Fruit fly (Drosophila melanogaster) whole organism, embryonic: ENCODE measurements around the gene CG14930.

ENCODE experiments used
- ATbp ChIP-seq: fragments of 200-800 bp; sonication (Bioruptor generic); optimal IDR thresholded peaks from 2 replicates; lab custom pipeline; 2017; ENCODE audit warnings: missing biosample characterization, mild to moderate bottlenecking, missing genetic modification characterization, missing genetic modification reagents
- C15 ChIP-seq: fragments of 200-800 bp; sonication (Bioruptor generic); IDR thresholded peaks from 3 replicates; pipeline ENCODE4 v1.3.6; 2022; ENCODE audit warnings: missing biosample characterization, missing genetic modification characterization
- CG10366 ChIP-seq: fragments of 200-800 bp; sonication (Bioruptor generic); IDR thresholded peaks from 2 replicates; pipeline ENCODE4 v1.3.6; 2022; ENCODE audit warnings: missing biosample characterization, missing genetic modification characterization
- CG11398 ChIP-seq: fragments of 200-800 bp; sonication (Bioruptor generic); optimal IDR thresholded peaks from 2 replicates; lab custom pipeline; 2016; ENCODE audit warnings: missing biosample characterization, missing genetic modification characterization
- CG12299 ChIP-seq: fragments of 200-800 bp; sonication (Bioruptor generic); optimal IDR thresholded peaks from 2 replicates; lab custom pipeline; 2018; ENCODE audit warnings: missing biosample characterization, mild to moderate bottlenecking, missing genetic modification characterization
- CG13123 ChIP-seq: fragments of 200-800 bp; sonication (Bioruptor generic); optimal IDR thresholded peaks from 2 replicates; lab custom pipeline; 2016; ENCODE audit warnings: missing biosample characterization, missing genetic modification characterization
- CG18476 ChIP-seq: fragments of 200-800 bp; sonication (Bioruptor generic); optimal IDR thresholded peaks from 2 replicates; lab custom pipeline; 2016; ENCODE audit warnings: missing biosample characterization, mild to moderate bottlenecking, missing genetic modification characterization
- CG2199 ChIP-seq: fragments of 200-800 bp; sonication (Bioruptor generic); IDR thresholded peaks from 3 replicates; pipeline ENCODE4 v1.3.6; 2022; ENCODE audit warnings: missing biosample characterization, missing genetic modification characterization
- CG2889 ChIP-seq: fragments of 200-800 bp; sonication (Bioruptor generic); IDR thresholded peaks from 3 replicates; pipeline ENCODE4 v1.3.6; 2022; ENCODE audit warnings: missing biosample characterization, missing genetic modification characterization
- CG32532 ChIP-seq: fragments of 200-800 bp; sonication (Bioruptor generic); IDR thresholded peaks from 2 replicates; pipeline ENCODE4 v1.3.6; 2022; ENCODE audit warnings: missing biosample characterization, missing genetic modification characterization
- CG3281 ChIP-seq: fragments of 200-800 bp; sonication (Bioruptor generic); optimal IDR thresholded peaks from 3 replicates; lab custom pipeline; 2017; ENCODE audit warnings: missing biosample characterization, mild to moderate bottlenecking, missing genetic modification characterization
- CG34422 ChIP-seq: fragments of 200-800 bp; sonication (Bioruptor generic); IDR thresholded peaks from 3 replicates; pipeline ENCODE4 v1.3.6; 2022; ENCODE audit warnings: missing biosample characterization, missing genetic modification characterization
- CG4707 ChIP-seq: fragments of 200-800 bp; sonication (Bioruptor generic); optimal IDR thresholded peaks from 2 replicates; lab custom pipeline; 2018; ENCODE audit warnings: missing biosample characterization, mild to moderate bottlenecking, missing genetic modification characterization, moderate library complexity
- CG8281 ChIP-seq: fragments of 200-800 bp; sonication (Bioruptor generic); optimal IDR thresholded peaks from 2 replicates; lab custom pipeline; 2018; ENCODE audit warnings: missing biosample characterization, mild to moderate bottlenecking, missing genetic modification characterization, moderate library complexity
- CG8290 ChIP-seq, 3 experiments: fragments of 200-800 bp; sonication (Bioruptor generic); optimal IDR thresholded peaks; 2 replicates each; lab custom pipeline; 2016 to 2019; ENCODE audit warnings: missing biosample characterization in 3 of 3, missing genetic modification characterization in 3 of 3, mild to moderate bottlenecking in 2 of 3, moderate library complexity in 1 of 3
- CG8388 ChIP-seq: fragments of 200-800 bp; sonication (Bioruptor generic); optimal IDR thresholded peaks from 2 replicates; lab custom pipeline; 2019; ENCODE audit warnings: missing biosample characterization, mild to moderate bottlenecking, missing genetic modification characterization, moderate library complexity
- CG8765 ChIP-seq: fragments of 200-800 bp; sonication (Bioruptor generic); IDR thresholded peaks from 2 replicates; pipeline ENCODE4 v1.3.6; 2022; ENCODE audit warnings: missing biosample characterization, missing genetic modification characterization
- Dip2 ChIP-seq: fragments of 200-800 bp; sonication (Bioruptor generic); IDR thresholded peaks from 2 replicates; pipeline ENCODE4 v1.3.6; 2022; ENCODE audit warnings: missing biosample characterization, missing genetic modification characterization
- Ets65A ChIP-seq: fragments of 200-800 bp; sonication (Bioruptor generic); peaks from one replicate; lab custom pipeline; 2016; ENCODE audit warnings: missing biosample characterization, missing genetic modification characterization
- Mrtf ChIP-seq: fragments of 200-800 bp; sonication (Bioruptor generic); IDR thresholded peaks from 3 replicates; pipeline ENCODE4 v1.3.6; 2022; ENCODE audit warnings: missing biosample characterization, missing genetic modification characterization
- Spps ChIP-seq: fragments of 200-800 bp; sonication (Bioruptor generic); optimal IDR thresholded peaks from 2 replicates; lab custom pipeline; 2018; ENCODE audit warnings: missing biosample characterization, mild to moderate bottlenecking, missing genetic modification characterization
- TFAM ChIP-seq: fragments of 200-800 bp; sonication (Bioruptor generic); optimal IDR thresholded peaks from 2 replicates; lab custom pipeline; 2017; ENCODE audit warnings: missing biosample characterization, missing genetic modification characterization, inconsistent platforms
- Tbp ChIP-seq: fragments of >200 bp; optimal IDR thresholded peaks from 2 replicates; lab custom pipeline; 2018; ENCODE audit warnings: missing biosample characterization, missing genetic modification characterization
- Xbp1 ChIP-seq: fragments of 200-800 bp; sonication (Bioruptor generic); optimal IDR thresholded peaks from 3 replicates; lab custom pipeline; 2016; ENCODE audit warnings: missing biosample characterization, mild to moderate bottlenecking, missing genetic modification characterization
- ab ChIP-seq: fragments of 200-800 bp; sonication (Bioruptor generic); optimal IDR thresholded peaks from 2 replicates; lab custom pipeline; 2016; ENCODE audit warnings: missing biosample characterization, missing genetic modification characterization
- abd-A ChIP-seq: fragments of 200-800 bp; sonication (Bioruptor generic); optimal IDR thresholded peaks from 3 replicates; lab custom pipeline; 2019; ENCODE audit warnings: missing biosample characterization, mild to moderate bottlenecking, missing genetic modification characterization, moderate library complexity
- cas ChIP-seq: fragments of 200-800 bp; sonication (Bioruptor generic); IDR thresholded peaks from 2 replicates; pipeline ENCODE4 v1.3.6; 2022; ENCODE audit warnings: missing biosample characterization, missing genetic modification characterization
- chif ChIP-seq, 2 experiments: fragments of 200-800 bp; sonication (Bioruptor generic); optimal IDR thresholded peaks; 3 replicates each; lab custom pipeline; 2016; ENCODE audit warnings: missing biosample characterization in 2 of 2, missing genetic modification characterization in 2 of 2
- crp ChIP-seq, 2 experiments: fragments of 200-800 bp; sonication (Bioruptor generic); optimal IDR thresholded peaks; 2 replicates in 1 of 2; 3 replicates in 1 of 2; lab custom pipeline; 2017; ENCODE audit warnings: missing biosample characterization in 2 of 2, missing genetic modification characterization in 2 of 2, mild to moderate bottlenecking in 1 of 2, moderate library complexity in 1 of 2
- dmrt11E ChIP-seq: fragments of 200-800 bp; sonication (Bioruptor generic); optimal IDR thresholded peaks from 3 replicates; lab custom pipeline; 2018; ENCODE audit warnings: missing biosample characterization, mild to moderate bottlenecking, missing genetic modification characterization, moderate library complexity
- ems ChIP-seq: fragments of 200-800 bp; sonication (Bioruptor generic); optimal IDR thresholded peaks from 3 replicates; lab custom pipeline; 2016; ENCODE audit warnings: missing biosample characterization, missing genetic modification characterization
- fu2 ChIP-seq: fragments of 200-800 bp; sonication (Bioruptor generic); optimal IDR thresholded peaks from 2 replicates; lab custom pipeline; 2016; ENCODE audit warnings: missing biosample characterization, missing genetic modification characterization
- gem ChIP-seq: fragments of 200-800 bp; sonication (Bioruptor generic); optimal IDR thresholded peaks from 2 replicates; lab custom pipeline; 2019; ENCODE audit warnings: missing biosample characterization, mild to moderate bottlenecking, missing genetic modification characterization, moderate library complexity
- hth ChIP-seq: fragments of >200 bp; optimal IDR thresholded peaks from 2 replicates; lab custom pipeline; 2017; ENCODE audit warnings: inconsistent platforms
- insv ChIP-seq, 2 experiments: fragments of 200-800 bp; sonication (Bioruptor generic); optimal IDR thresholded peaks; 3 replicates each; lab custom pipeline; 2016 to 2018; ENCODE audit warnings: missing biosample characterization in 2 of 2, missing genetic modification characterization in 2 of 2
- nmo ChIP-seq: fragments of 200-800 bp; sonication (Bioruptor generic); optimal IDR thresholded peaks from 2 replicates; lab custom pipeline; 2018; ENCODE audit warnings: missing biosample characterization, mild to moderate bottlenecking, missing genetic modification characterization, moderate library complexity
- pho ChIP-seq: fragments of 200-800 bp; sonication (Bioruptor generic); optimal IDR thresholded peaks from 2 replicates; lab custom pipeline; 2016; ENCODE audit warnings: missing biosample characterization, missing genetic modification characterization
- pum ChIP-seq: fragments of 200-800 bp; sonication (Bioruptor generic); optimal IDR thresholded peaks from 2 replicates; lab custom pipeline; 2016; ENCODE audit warnings: missing biosample characterization, missing genetic modification characterization
- sr ChIP-seq: fragments of 200-800 bp; sonication (Bioruptor generic); IDR thresholded peaks from 3 replicates; pipeline ENCODE4 v1.3.6; 2022; ENCODE audit warnings: missing biosample characterization, missing genetic modification characterization
- tgo ChIP-seq: fragments of 200-800 bp; sonication (Bioruptor generic); IDR thresholded peaks from 3 replicates; pipeline ENCODE4 v1.3.6; 2022; ENCODE audit warnings: missing biosample characterization, missing genetic modification characterization
- vfl ChIP-seq: fragments of 200-800 bp; sonication (Bioruptor generic); optimal IDR thresholded peaks from 2 replicates; lab custom pipeline; 2016; ENCODE audit warnings: missing biosample characterization, missing genetic modification characterization

The CG14930 gene

dm6 chr2L:11528129-11528589, 7.1 kb upstream of the CG14930 start, which contains the start of gene CG31705 (continued):
- TF ChIP-seq Mrtf (no peak), CG4707 (GFP tag; lab: Kevin White, UChicago) (no peak), CG3281 (GFP tag; lab: Kevin White, UChicago) (peak; percentile 72), insv (GFP tag; optimal IDR thresholded peaks at IDR 0.05; lab: Kevin White, UChicago) (no peak), C15 (GFP tag; lab: Robert Waterston, UW) (no peak), chif (GFP tag; optimal IDR thresholded peaks at IDR 0.05; lab: Kevin White, UChicago) (no peak), CG8765 (GFP tag; lab: Robert Waterston, UW) (peak; percentile 41; the same call in 1 of the 2 replicates), nmo (GFP tag; lab: Kevin White, UChicago) (peak; percentile 50), gem (peak; percentile 76), crp (GFP tag; optimal IDR thresholded peaks at IDR 0.05; lab: Kevin White, UChicago) (no peak), pho (GFP tag; lab: Kevin White, UChicago) (no peak), Dip2 (GFP tag; lab: Robert Waterston, UW) (no peak), pum (GFP tag; lab: Kevin White, UChicago) (no peak), CG12299 (tag; lab: Kevin White, UChicago) (no peak), TFAM (no peak), hth (lab: Kevin White, UChicago) (no peak), Xbp1 (peak; percentile 7), CG34422 (GFP tag; lab: Robert Waterston, UW) (peak; percentile 71; the same call in 1 of the 3 replicates), CG32532 (GFP tag; lab: Robert Waterston, UW) (peak; percentile 56; the same call in 1 of the 2 replicates), cas (no peak), abd-A (no peak), dmrt11E (tag; lab: Kevin White, UChicago) (no peak), CG18476 (GFP tag; lab: Kevin White, UChicago) (no peak), CG8290 (GFP tag; optimal IDR thresholded peaks at IDR 0.05; lab: Kevin White, UChicago) (no peak), CG8290 (tag; optimal IDR thresholded peaks at IDR 0.05; lab: Kevin White, UChicago) (no peak), sr (GFP tag; lab: Robert Waterston, UW) (no peak), CG11398 (GFP tag; lab: Kevin White, UChicago) (no peak), CG10366 (GFP tag; lab: Robert Waterston, UW) (no peak), tgo (GFP tag; lab: Robert Waterston, UW) (peak; percentile 30; the same call in 2 of the 3 replicates)

dm6 chr2L:11522676-11523075, 1.6 kb upstream of the CG14930 start, which contains the start of gene CG43153:
TSS of gene CG43153 (minus strand) at chr2L:11522776.
- TF ChIP-seq ATbp (GFP tag; lab: Kevin White, UChicago) (no peak), vfl (GFP tag; lab: Kevin White, UChicago) (no peak), fu2 (GFP tag; lab: Kevin White, UChicago) (no peak), Tbp (GFP tag; lab: Kevin White, UChicago) (no peak), CG13123 (GFP tag; lab: Kevin White, UChicago) (no peak), Spps (no peak), CG2199 (no peak), CG8281 (tag; lab: Kevin White, UChicago) (no peak), CG2889 (GFP tag; lab: Robert Waterston, UW) (no peak), Ets65A (GFP tag; lab: Kevin White, UChicago) (no peak), hth (lab: Kevin White, UChicago) (no peak), ab (GFP tag; lab: Kevin White, UChicago) (no peak), cas (no peak), CG8388 (GFP tag; lab: Kevin White, UChicago) (no peak), ems (GFP tag; lab: Kevin White, UChicago) (no peak)
